Fruit fly (Drosophila melanogaster): ENCODE data around the gene crp.

crp gene

dm6 chr2L:16284306-16285299 lies 2.9 kb downstream of the crp start:
- TF ChIP-seq Snoo (tag; optimal IDR thresholded peaks at IDR 0.05): peak; percentile 70
- peak; percentile 52 for TF ChIP-seq CG15710 (tag; optimal IDR thresholded peaks at IDR 0.05)
- TF ChIP-seq CG10348 (GFP tag; IDR thresholded peaks at IDR 0.05): no peak
- peak; percentile 65 for TF ChIP-seq CG8301 (tag; optimal IDR thresholded peaks at IDR 0.05)
- TF ChIP-seq Ets98B (GFP tag; IDR thresholded peaks at IDR 0.05): no peak
- TF ChIP-seq Pif1A (GFP tag; optimal IDR thresholded peaks at IDR 0.05): peak; percentile 65
- TF ChIP-seq EcR (GFP tag; optimal IDR thresholded peaks at IDR 0.05): peak; percentile 60
- TF ChIP-seq CG4496 (GFP tag; IDR thresholded peaks at IDR 0.05): no peak
- TF ChIP-seq CG13204 (GFP tag; optimal IDR thresholded peaks at IDR 0.05): peak; percentile 68
- TF ChIP-seq CG34367 (tag; optimal IDR thresholded peaks at IDR 0.05): peak; percentile 38
- TF ChIP-seq CG17806 (tag; optimal IDR thresholded peaks at IDR 0.05): peak; percentile 34
- peak; percentile 33 for TF ChIP-seq CG9948 (tag; optimal IDR thresholded peaks at IDR 0.05)
- no peak for TF ChIP-seq fd96Ca (GFP tag; IDR thresholded peaks at IDR 0.05)
- peak; percentile 65 for TF ChIP-seq CG8159 (tag; optimal IDR thresholded peaks at IDR 0.05)
- TF ChIP-seq D1 (tag; optimal IDR thresholded peaks at IDR 0.05): peak; percentile 48
- TF ChIP-seq rn (GFP tag; IDR thresholded peaks at IDR 0.05): no peak
- TF ChIP-seq CG32121 (GFP tag; IDR thresholded peaks at IDR 0.05): no peak
- TF ChIP-seq gl (tag; optimal IDR thresholded peaks at IDR 0.05): peak; percentile 30
- TF ChIP-seq CG14655 (GFP tag; optimal IDR thresholded peaks at IDR 0.05): peak; percentile 64
- TF ChIP-seq CG12605 (GFP tag; IDR thresholded peaks at IDR 0.05): no peak
- TF ChIP-seq Pif1B (GFP tag; optimal IDR thresholded peaks at IDR 0.05): peak; percentile 45

DNA sequence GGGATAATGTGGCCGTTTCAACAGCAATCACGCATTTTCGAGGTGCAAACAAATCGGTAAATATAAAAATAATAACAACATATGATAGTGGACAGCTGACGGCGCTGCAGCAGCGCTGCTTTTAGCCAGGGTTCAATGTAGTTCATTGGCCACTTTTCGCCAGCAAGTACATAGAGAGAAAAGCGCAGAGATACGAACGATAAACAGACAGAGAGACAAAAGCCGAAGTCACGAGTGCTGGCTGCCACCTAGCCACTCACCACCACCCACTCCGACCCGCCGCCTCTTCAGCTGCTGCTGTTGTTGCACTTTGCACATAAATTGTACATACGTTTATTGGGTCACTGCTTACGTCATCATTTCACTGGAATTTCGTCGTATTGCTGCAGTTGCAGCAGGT lies 4.7 kb downstream of the crp start:
- TF ChIP-seq CG8301 (tag; optimal IDR thresholded peaks at IDR 0.05) (no peak), CG17806 (tag; optimal IDR thresholded peaks at IDR 0.05) (no peak), CG12605 (GFP tag; IDR thresholded peaks at IDR 0.05) (0 out of 2 replicates have a peak, but pooled peaks have one; percentile 22), D1 (tag; optimal IDR thresholded peaks at IDR 0.05) (no peak), EcR (GFP tag; optimal IDR thresholded peaks at IDR 0.05) (peak; percentile 79), CG13204 (GFP tag; optimal IDR thresholded peaks at IDR 0.05) (no peak), fd96Ca (GFP tag; IDR thresholded peaks at IDR 0.05) (peak; percentile 50; the same call in 1 of the 3 replicates), rn (GFP tag; IDR thresholded peaks at IDR 0.05) (no peak), CG8159 (tag; optimal IDR thresholded peaks at IDR 0.05) (no peak), Ets98B (GFP tag; IDR thresholded peaks at IDR 0.05) (no peak), Snoo (tag; optimal IDR thresholded peaks at IDR 0.05) (no peak), CG9948 (tag; optimal IDR thresholded peaks at IDR 0.05) (no peak), CG32121 (GFP tag; IDR thresholded peaks at IDR 0.05) (peak; percentile 36; the same call in 1 of the 2 replicates), CG14655 (GFP tag; optimal IDR thresholded peaks at IDR 0.05) (no peak), CG4496 (GFP tag; IDR thresholded peaks at IDR 0.05) (no peak), Pif1B (GFP tag; optimal IDR thresholded peaks at IDR 0.05) (no peak), CG15710 (tag; optimal IDR thresholded peaks at IDR 0.05) (no peak), gl (tag; optimal IDR thresholded peaks at IDR 0.05) (no peak), CG10348 (GFP tag; IDR thresholded peaks at IDR 0.05) (no peak), Pif1A (GFP tag; optimal IDR thresholded peaks at IDR 0.05) (no peak), CG34367 (tag; optimal IDR thresholded peaks at IDR 0.05) (no peak)

DNA sequence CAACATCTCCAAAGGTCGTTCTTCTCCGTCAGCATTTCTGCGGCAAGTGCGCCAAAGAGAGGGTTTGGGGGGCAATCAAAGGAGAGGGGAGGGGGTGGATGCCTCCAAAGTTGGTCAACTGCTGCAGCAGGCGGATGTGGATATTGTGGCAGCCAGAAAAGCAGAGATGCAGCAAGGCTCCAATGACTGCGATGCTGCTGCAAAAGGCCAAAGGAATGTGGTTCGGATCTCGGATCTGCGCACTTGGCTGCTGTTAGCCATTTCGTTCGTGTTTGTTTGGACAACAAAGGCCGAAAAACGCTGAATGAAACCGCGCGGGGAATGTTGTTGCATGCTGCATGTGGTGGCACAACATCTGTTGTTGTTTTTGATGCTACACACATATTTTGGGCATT lies 5.5 kb downstream of the crp start:
- no peak for TF ChIP-seq rn (GFP tag; IDR thresholded peaks at IDR 0.05)
- no peak for TF ChIP-seq CG34367 (tag; optimal IDR thresholded peaks at IDR 0.05)
- TF ChIP-seq CG8301 (tag; optimal IDR thresholded peaks at IDR 0.05): no peak
- TF ChIP-seq CG9948 (tag; optimal IDR thresholded peaks at IDR 0.05): no peak
- TF ChIP-seq EcR (GFP tag; optimal IDR thresholded peaks at IDR 0.05): peak; percentile 11
- TF ChIP-seq CG32121 (GFP tag; IDR thresholded peaks at IDR 0.05): no peak
- 0 out of 3 replicates have a peak, but pooled peaks have one; percentile 30 for TF ChIP-seq fd96Ca (GFP tag; IDR thresholded peaks at IDR 0.05)
- TF ChIP-seq CG14655 (GFP tag; optimal IDR thresholded peaks at IDR 0.05): no peak
- 0 out of 3 replicates have a peak, but pooled peaks have one; percentile 20 for TF ChIP-seq CG4496 (GFP tag; IDR thresholded peaks at IDR 0.05)
- TF ChIP-seq Ets98B (GFP tag; IDR thresholded peaks at IDR 0.05): 0 out of 2 replicates have a peak, but pooled peaks have one; percentile 2
- no peak for TF ChIP-seq CG13204 (GFP tag; optimal IDR thresholded peaks at IDR 0.05)
- TF ChIP-seq Pif1A (GFP tag; optimal IDR thresholded peaks at IDR 0.05): no peak
- TF ChIP-seq Snoo (tag; optimal IDR thresholded peaks at IDR 0.05): no peak
- no peak for TF ChIP-seq CG8159 (tag; optimal IDR thresholded peaks at IDR 0.05)

dm6 chr2L:16281419-16282076 lies 6.0 kb downstream of the crp start:
- TF ChIP-seq Snoo (tag; optimal IDR thresholded peaks at IDR 0.05) (no peak), CG13204 (GFP tag; optimal IDR thresholded peaks at IDR 0.05) (no peak), Pif1B (GFP tag; optimal IDR thresholded peaks at IDR 0.05) (peak; percentile 4), Pif1A (GFP tag; optimal IDR thresholded peaks at IDR 0.05) (no peak), CG15710 (tag; optimal IDR thresholded peaks at IDR 0.05) (peak; percentile 12), CG14655 (GFP tag; optimal IDR thresholded peaks at IDR 0.05) (peak; percentile 81), CG34367 (tag; optimal IDR thresholded peaks at IDR 0.05) (peak; percentile 28), gl (tag; optimal IDR thresholded peaks at IDR 0.05) (no peak), CG10348 (GFP tag; IDR thresholded peaks at IDR 0.05) (no peak), CG4496 (GFP tag; IDR thresholded peaks at IDR 0.05) (peak; percentile 60; the same call in 2 of the 3 replicates), CG8301 (tag; optimal IDR thresholded peaks at IDR 0.05) (peak; percentile 74), fd96Ca (GFP tag; IDR thresholded peaks at IDR 0.05) (no peak), Ets98B (GFP tag; IDR thresholded peaks at IDR 0.05) (peak; percentile 22; the same call in 1 of the 2 replicates), CG17806 (tag; optimal IDR thresholded peaks at IDR 0.05) (peak; percentile 50), CG9948 (tag; optimal IDR thresholded peaks at IDR 0.05) (peak; percentile 61), rn (GFP tag; IDR thresholded peaks at IDR 0.05) (no peak), EcR (GFP tag; optimal IDR thresholded peaks at IDR 0.05) (no peak), D1 (tag; optimal IDR thresholded peaks at IDR 0.05) (no peak), CG12605 (GFP tag; IDR thresholded peaks at IDR 0.05) (no peak), CG32121 (GFP tag; IDR thresholded peaks at IDR 0.05) (no peak), CG8159 (tag; optimal IDR thresholded peaks at IDR 0.05) (peak; percentile 54)

Measured in whole organism, pupa.